Fruit fly (Drosophila melanogaster) whole organism, embryonic: ENCODE results near the gene mahe.
A peak's percentile ranks its signal among the peaks of the same experiment; 100 is the strongest.

ENCODE experiments used
- Aef1 ChIP-seq: fragments of 200-800 bp; sonication (Bioruptor generic); IDR thresholded peaks from 3 replicates; pipeline ENCODE4 v1.3.6; 2022; ENCODE audit warnings: missing biosample characterization, missing genetic modification characterization
- Asciz ChIP-seq: fragments of 200-800 bp; sonication (Bioruptor generic); optimal IDR thresholded peaks from 2 replicates; lab custom pipeline; 2017; ENCODE audit warnings: missing biosample characterization, mild to moderate bottlenecking, missing genetic modification characterization, missing genetic modification reagents
- Awh ChIP-seq: fragments of 200-800 bp; sonication (Bioruptor generic); IDR thresholded peaks from 2 replicates; pipeline ENCODE4, ENCODE4 v1.3.6; 2022; ENCODE audit warnings: missing biosample characterization, missing genetic modification characterization
- BtbVII ChIP-seq: fragments of 200-800 bp; sonication (Bioruptor generic); optimal IDR thresholded peaks from 3 replicates; lab custom pipeline; 2017; ENCODE audit warnings: missing biosample characterization, mild to moderate bottlenecking, missing genetic modification characterization
- Bteb2 ChIP-seq: fragments of 200-800 bp; sonication (Bioruptor generic); optimal IDR thresholded peaks from 2 replicates; lab custom pipeline; 2016; ENCODE audit warnings: missing biosample characterization, missing genetic modification characterization
- CG10654 ChIP-seq: fragments of 200-800 bp; sonication (Bioruptor generic); optimal IDR thresholded peaks from 2 replicates; lab custom pipeline; 2016; ENCODE audit warnings: missing biosample characterization, missing genetic modification characterization
- CG11093 ChIP-seq: fragments of 200-800 bp; sonication (Bioruptor generic); IDR thresholded peaks from 3 replicates; pipeline ENCODE4 v1.3.6; 2022; ENCODE audit warnings: missing biosample characterization, missing genetic modification characterization
- CG12942 ChIP-seq: fragments of 200-800 bp; sonication (Bioruptor generic); optimal IDR thresholded peaks from 3 replicates; lab custom pipeline; 2016; ENCODE audit warnings: missing biosample characterization, missing genetic modification characterization
- CG16815 ChIP-seq: fragments of 200-800 bp; sonication (Bioruptor generic); optimal IDR thresholded peaks from 3 replicates; lab custom pipeline; 2017; ENCODE audit warnings: missing biosample characterization, mild to moderate bottlenecking, missing genetic modification characterization
- CG17361 ChIP-seq: fragments of 200-800 bp; sonication (Bioruptor generic); IDR thresholded peaks from 3 replicates; pipeline ENCODE4 v1.3.6; 2022; ENCODE audit warnings: missing biosample characterization, missing genetic modification characterization
- CG17912 ChIP-seq: fragments of 200-800 bp; sonication (Bioruptor generic); optimal IDR thresholded peaks from 2 replicates; lab custom pipeline; 2018; ENCODE audit warnings: missing biosample characterization, mild to moderate bottlenecking, missing genetic modification characterization
- CG31224 ChIP-seq: fragments of 200-800 bp; sonication (Bioruptor generic); IDR thresholded peaks from 2 replicates; pipeline ENCODE4 v1.3.6; 2022; ENCODE audit warnings: missing biosample characterization, missing genetic modification characterization
- CG31388 ChIP-seq: fragments of 200-800 bp; sonication (Bioruptor generic); optimal IDR thresholded peaks from 2 replicates; lab custom pipeline; 2016; ENCODE audit warnings: missing biosample characterization, missing genetic modification characterization
- CG3163 ChIP-seq: fragments of 200-800 bp; sonication (Bioruptor generic); optimal IDR thresholded peaks from 3 replicates; lab custom pipeline; 2016; ENCODE audit warnings: missing biosample characterization, missing genetic modification characterization
- CG33557 ChIP-seq: fragments of 200-800 bp; sonication (Bioruptor generic); optimal IDR thresholded peaks from 2 replicates; lab custom pipeline; 2019; ENCODE audit warnings: missing biosample characterization, mild to moderate bottlenecking, missing genetic modification characterization, moderate library complexity
- CG34224 ChIP-seq: fragments of 200-800 bp; sonication (Bioruptor generic); IDR thresholded peaks from 3 replicates; pipeline ENCODE4 v1.3.6; 2022; ENCODE audit warnings: missing biosample characterization, missing genetic modification characterization; ENCODE audit not compliant: partially characterized antibody
- CG34422 ChIP-seq: fragments of 200-800 bp; sonication (Bioruptor generic); IDR thresholded peaks from 3 replicates; pipeline ENCODE4 v1.3.6; 2022; ENCODE audit warnings: missing biosample characterization, missing genetic modification characterization
- CG4820 ChIP-seq: fragments of 200-800 bp; sonication (Bioruptor generic); optimal IDR thresholded peaks from 3 replicates; lab custom pipeline; 2016; ENCODE audit warnings: missing biosample characterization, missing genetic modification characterization
- CG7372 ChIP-seq: fragments of 200-800 bp; sonication (Bioruptor generic); IDR thresholded peaks from 2 replicates; pipeline ENCODE4 v1.3.6; 2022; ENCODE audit warnings: missing biosample characterization, missing genetic modification characterization
- CG7928 ChIP-seq: fragments of 200-800 bp; sonication (Bioruptor generic); optimal IDR thresholded peaks from 2 replicates; lab custom pipeline; 2017; ENCODE audit warnings: missing biosample characterization, mild to moderate bottlenecking, missing genetic modification characterization
- CG8359 ChIP-seq: fragments of 200-800 bp; sonication (Bioruptor generic); optimal IDR thresholded peaks from 2 replicates; lab custom pipeline; 2017; ENCODE audit warnings: missing biosample characterization, mild to moderate bottlenecking, missing genetic modification characterization, borderline replicate concordance
- CHES-1-like ChIP-seq: fragments of 200-800 bp; sonication (Bioruptor generic); optimal IDR thresholded peaks from 2 replicates; lab custom pipeline; 2016; ENCODE audit warnings: missing biosample characterization, missing genetic modification characterization
- Fer1 ChIP-seq: fragments of 200-800 bp; sonication (Bioruptor generic); optimal IDR thresholded peaks from 2 replicates; lab custom pipeline; 2017; ENCODE audit warnings: missing biosample characterization, mild to moderate bottlenecking, missing genetic modification characterization
- HHEX ChIP-seq: fragments of 200-800 bp; sonication (Bioruptor generic); optimal IDR thresholded peaks from 3 replicates; lab custom pipeline; 2017; ENCODE audit warnings: missing biosample characterization, mild to moderate bottlenecking, missing genetic modification characterization, missing genetic modification reagents
- Max ChIP-seq: fragments of 200-800 bp; sonication (Bioruptor generic); optimal IDR thresholded peaks from 2 replicates; lab custom pipeline; 2016; ENCODE audit warnings: missing biosample characterization, mild to moderate bottlenecking, missing genetic modification characterization
- Rx ChIP-seq: fragments of 200-800 bp; sonication (Bioruptor generic); IDR thresholded peaks from 2 replicates; pipeline ENCODE4 v1.3.6; 2022; ENCODE audit warnings: missing biosample characterization, missing genetic modification characterization
- Six4 ChIP-seq: fragments of 200-800 bp; sonication (Bioruptor generic); optimal IDR thresholded peaks from 2 replicates; lab custom pipeline; 2016; ENCODE audit warnings: missing biosample characterization, missing genetic modification characterization
- Sry-β ChIP-seq: fragments of 200-800 bp; sonication (Bioruptor generic); optimal IDR thresholded peaks from 2 replicates; lab custom pipeline; 2018; ENCODE audit warnings: missing biosample characterization, mild to moderate bottlenecking, missing genetic modification characterization, moderate library complexity
- amos ChIP-seq: fragments of 200-800 bp; sonication (Bioruptor generic); IDR thresholded peaks from 2 replicates; pipeline ENCODE4 v1.3.6; 2022; ENCODE audit warnings: missing biosample characterization, missing genetic modification characterization; ENCODE audit not compliant: partially characterized antibody
- ara ChIP-seq: fragments of 200-800 bp; sonication (Bioruptor generic); IDR thresholded peaks from 2 replicates; pipeline ENCODE4 v1.3.6; 2022; ENCODE audit warnings: missing biosample characterization, missing genetic modification characterization
- bbx ChIP-seq: fragments of 200-800 bp; sonication (Bioruptor generic); IDR thresholded peaks from 2 replicates; pipeline ENCODE4 v1.3.6; 2022; ENCODE audit warnings: missing biosample characterization, missing genetic modification characterization; ENCODE audit not compliant: partially characterized antibody
- bcd ChIP-seq: fragments of 200-800 bp; sonication (Bioruptor generic); optimal IDR thresholded peaks from 2 replicates; lab custom pipeline; 2017; ENCODE audit warnings: missing biosample characterization, mild to moderate bottlenecking, missing genetic modification characterization
- croc ChIP-seq: fragments of 200-800 bp; sonication (Bioruptor generic); conservative IDR thresholded peaks from 3 replicates; pipeline ENCODE4 v1.3.6; 2022; ENCODE audit warnings: missing biosample characterization, missing genetic modification characterization
- exex ChIP-seq: fragments of 200-800 bp; sonication (Bioruptor generic); optimal IDR thresholded peaks from 4 replicates; lab custom pipeline; 2018; ENCODE audit warnings: missing biosample characterization, mild to moderate bottlenecking, missing genetic modification characterization, moderate library complexity
- gcm ChIP-seq: fragments of 200-800 bp; sonication (Bioruptor generic); optimal IDR thresholded peaks from 2 replicates; lab custom pipeline; 2019; ENCODE audit warnings: missing biosample characterization, mild to moderate bottlenecking, missing genetic modification characterization, moderate library complexity
- lola ChIP-seq, 3 experiments: fragments of >200 bp in 2 of 3; fragments of 200-800 bp in 1 of 3; sonication (Bioruptor generic) in 1 of 3; optimal IDR thresholded peaks; 2 replicates each; lab custom pipeline; 2017 to 2019; ENCODE audit warnings: missing biosample characterization in 3 of 3, missing genetic modification characterization in 3 of 3, mild to moderate bottlenecking in 1 of 3, moderate library complexity in 1 of 3
- nmo ChIP-seq: fragments of 200-800 bp; sonication (Bioruptor generic); optimal IDR thresholded peaks from 2 replicates; lab custom pipeline; 2018; ENCODE audit warnings: missing biosample characterization, mild to moderate bottlenecking, missing genetic modification characterization, moderate library complexity
- otp ChIP-seq: fragments of 200-800 bp; sonication (Bioruptor generic); IDR thresholded peaks from 3 replicates; pipeline ENCODE4, ENCODE4 v1.3.6; 2022; ENCODE audit warnings: missing biosample characterization, missing genetic modification characterization
- pzg ChIP-seq: fragments of 200-800 bp; sonication (Bioruptor generic); optimal IDR thresholded peaks from 3 replicates; lab custom pipeline; 2018; ENCODE audit warnings: missing biosample characterization, mild to moderate bottlenecking, missing genetic modification characterization, moderate library complexity
- repo ChIP-seq: fragments of 200-800 bp; sonication (Bioruptor generic); optimal IDR thresholded peaks from 2 replicates; lab custom pipeline; 2016; ENCODE audit warnings: missing biosample characterization, missing genetic modification characterization
- row ChIP-seq: fragments of 200-800 bp; sonication (Bioruptor generic); IDR thresholded peaks from 3 replicates; pipeline ENCODE4 v1.3.6; 2022; ENCODE audit warnings: missing biosample characterization, missing genetic modification characterization
- run ChIP-seq: fragments of 200-800 bp; sonication (Bioruptor generic); optimal IDR thresholded peaks from 3 replicates; lab custom pipeline; 2018; ENCODE audit warnings: missing biosample characterization, mild to moderate bottlenecking, missing genetic modification characterization
- sr ChIP-seq: fragments of 200-800 bp; sonication (Bioruptor generic); IDR thresholded peaks from 3 replicates; pipeline ENCODE4 v1.3.6; 2022; ENCODE audit warnings: missing biosample characterization, missing genetic modification characterization
- tio ChIP-seq: fragments of 200-800 bp; sonication (Bioruptor generic); optimal IDR thresholded peaks from 2 replicates; lab custom pipeline; 2017; ENCODE audit warnings: missing biosample characterization, missing genetic modification characterization, inconsistent platforms
- toy ChIP-seq: fragments of 200-800 bp; sonication (Bioruptor generic); IDR thresholded peaks from 2 replicates; pipeline ENCODE4 v1.3.6; 2022; ENCODE audit warnings: missing biosample characterization, missing genetic modification characterization
- tup ChIP-seq: fragments of 200-800 bp; sonication (Bioruptor generic); optimal IDR thresholded peaks from 2 replicates; lab custom pipeline; 2016; ENCODE audit warnings: missing biosample characterization, mild to moderate bottlenecking, missing genetic modification characterization, moderate library complexity
- wek ChIP-seq: fragments of 200-800 bp; sonication (Bioruptor generic); optimal IDR thresholded peaks from 3 replicates; lab custom pipeline; 2018; ENCODE audit warnings: missing biosample characterization, mild to moderate bottlenecking, missing genetic modification characterization, moderate library complexity
- zen ChIP-seq: fragments of 200-800 bp; sonication (Bioruptor generic); optimal IDR thresholded peaks from 3 replicates; lab custom pipeline; 2018; ENCODE audit warnings: missing biosample characterization, mild to moderate bottlenecking, missing genetic modification characterization, moderate library complexity

Gene mahe

DNA sequence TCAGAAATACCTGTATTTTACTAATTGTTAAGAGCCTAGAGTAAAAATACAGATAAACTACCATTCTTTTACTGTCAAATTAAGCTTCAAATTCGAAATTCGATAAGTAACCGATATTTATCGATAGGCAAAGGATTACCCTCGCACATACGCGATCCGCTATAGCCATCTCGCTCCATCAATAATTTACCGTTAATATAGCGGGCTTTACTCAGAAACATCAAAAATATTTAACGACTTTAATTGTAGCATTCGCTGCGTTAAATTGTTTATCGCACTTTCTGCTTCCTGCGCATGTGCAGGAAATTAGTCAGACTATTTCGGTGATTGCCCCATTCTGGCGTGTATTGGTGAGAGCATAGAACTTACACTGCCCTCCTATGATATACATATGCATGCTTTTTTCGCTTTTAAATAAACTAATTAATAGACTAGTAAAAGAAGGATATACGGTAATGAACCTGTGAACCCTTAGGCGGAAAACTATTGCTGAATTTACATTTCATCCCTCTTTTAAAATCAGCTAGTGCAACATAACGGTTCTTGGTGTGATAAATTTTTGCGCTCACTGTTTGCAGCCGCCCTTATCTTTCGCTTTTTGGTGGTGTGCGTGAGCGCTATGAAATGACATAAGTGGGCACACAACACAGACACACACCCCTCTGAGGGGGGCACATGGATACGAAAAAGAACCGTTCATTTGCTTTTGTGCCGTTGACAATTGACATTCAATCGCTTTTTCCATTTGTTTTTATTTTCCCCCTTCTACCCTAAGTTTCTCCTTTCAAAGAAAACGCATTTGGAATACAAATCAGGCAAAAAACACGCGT lies 22.7 kb downstream of the mahe start, which contains the start of the genes dpr14 and spidey (continued):
- TF ChIP-seq pzg (GFP tag; lab: Kevin White, UChicago) (peak; percentile 29), toy (GFP tag; lab: Robert Waterston, UW) (peak; percentile 78), HHEX (GFP tag; lab: Kevin White, UChicago) (peak; percentile 93), otp (peak; percentile 48; the same call in 1 of the 3 replicates), CG17912 (peak; percentile 49), wek (GFP tag; lab: Kevin White, UChicago) (peak; percentile 71), CG34224 (GFP tag; lab: Robert Waterston, UW) (peak; percentile 46; the same call in 1 of the 3 replicates), CG11093 (GFP tag; lab: Robert Waterston, UW) (peak; percentile 89), Asciz (GFP tag; lab: Kevin White, UChicago) (peak; percentile 77), bcd (GFP tag; lab: Kevin White, UChicago) (peak; percentile 91), bbx (GFP tag; lab: Robert Waterston, UW) (no peak), CG31388 (GFP tag; lab: Kevin White, UChicago) (peak; percentile 48), CG7928 (peak; percentile 55), Awh (GFP tag; lab: Robert Waterston, UW) (peak; percentile 79), croc (peak; percentile 75), Max (GFP tag; lab: Kevin White, UChicago) (peak; percentile 84), exex (peak; percentile 80), Bteb2 (peak; percentile 62), CG10654 (GFP tag; lab: Kevin White, UChicago) (peak; percentile 73), CG8359 (GFP tag; lab: Kevin White, UChicago) (peak; percentile 63), CG12942 (GFP tag; lab: Kevin White, UChicago) (peak; percentile 74), zen (tag; lab: Kevin White, UChicago) (peak; percentile 73), CG7372 (peak; percentile 89), CG16815 (peak; percentile 74), Sry-β (GFP tag; lab: Kevin White, UChicago) (peak; percentile 31), CG4820 (GFP tag; lab: Kevin White, UChicago) (peak; percentile 81), ara (peak; percentile 77), lola (GFP tag; optimal IDR thresholded peaks at IDR 0.05; lab: Kevin White, UChicago) (peak in 1 of 3 experiments; percentile 76), gcm (GFP tag; lab: Kevin White, UChicago) (peak; percentile 93), CG34422 (peak; percentile 91), run (tag; lab: Kevin White, UChicago) (peak; percentile 84), nmo (GFP tag; lab: Kevin White, UChicago) (peak; percentile 93), CG3163 (GFP tag; lab: Kevin White, UChicago) (peak; percentile 50), tio (GFP tag; lab: Kevin White, UChicago) (no peak), BtbVII (peak; percentile 91), Aef1 (GFP tag; lab: Robert Waterston, UW) (peak; percentile 90), Fer1 (GFP tag; lab: Kevin White, UChicago) (peak; percentile 95), CG33557 (GFP tag; lab: Kevin White, UChicago) (peak; percentile 77), sr (GFP tag; lab: Robert Waterston, UW) (peak; percentile 51; the same call in 1 of the 3 replicates), repo (peak; percentile 74), amos (GFP tag; lab: Robert Waterston, UW) (peak; percentile 22; the same call in 1 of the 2 replicates), CHES-1-like (GFP tag; lab: Kevin White, UChicago) (peak; percentile 89), Rx (GFP tag; lab: Robert Waterston, UW) (peak; percentile 81), tup (peak; percentile 82), CG31224 (GFP tag; lab: Robert Waterston, UW) (peak; percentile 80), row (GFP tag; lab: Robert Waterston, UW) (peak; percentile 98), CG17361 (GFP tag; lab: Robert Waterston, UW) (peak; percentile 86), Six4 (GFP tag; lab: Kevin White, UChicago) (peak; percentile 78)
